Worm (Caenorhabditis elegans): ENCODE measurements around the gene C48B4.8.
A peak's percentile ranks its signal among the peaks of the same experiment; 100 is the strongest.

The C48B4.8 gene

ce11 chrIII:9597044-9597443 is 36.0 kb upstream of the C48B4.8 start, which contains the start of gene C48B4.12:
Gene C48B4.12 (plus strand): TSS chrIII:9597344.
- no peak for TF ChIP-seq B0336.3 (GFP tag; IDR thresholded peaks at IDR 0.05)
- TF ChIP-seq tbx-9 (tag; optimal IDR thresholded peaks at IDR 0.05; ENCODE audit: borderline replicate concordance) = no peak
- TF ChIP-seq hmg-20 (GFP tag; IDR thresholded peaks at IDR 0.05) = no peak
- no peak for TF ChIP-seq snpc-1.3 (tag; optimal IDR thresholded peaks at IDR 0.05; ENCODE audit: insufficient read depth)

ce11 chrIII:9595563-9595962 is 34.5 kb upstream of the C48B4.8 start, which contains the start of gene rom-2:
Gene rom-2 (minus strand): TSS chrIII:9595663.
- TF ChIP-seq ceh-91 (GFP tag; IDR thresholded peaks at IDR 0.05) (no peak), mcd-1 (GFP tag; IDR thresholded peaks at IDR 0.05) (no peak), rec-8 (tag; optimal IDR thresholded peaks at IDR 0.05) (no peak), Y79H2A.3 (GFP tag; conservative IDR thresholded peaks at IDR 0.05) (no peak), nhr-27 (tag; optimal IDR thresholded peaks at IDR 0.05) (no peak)

DNA sequence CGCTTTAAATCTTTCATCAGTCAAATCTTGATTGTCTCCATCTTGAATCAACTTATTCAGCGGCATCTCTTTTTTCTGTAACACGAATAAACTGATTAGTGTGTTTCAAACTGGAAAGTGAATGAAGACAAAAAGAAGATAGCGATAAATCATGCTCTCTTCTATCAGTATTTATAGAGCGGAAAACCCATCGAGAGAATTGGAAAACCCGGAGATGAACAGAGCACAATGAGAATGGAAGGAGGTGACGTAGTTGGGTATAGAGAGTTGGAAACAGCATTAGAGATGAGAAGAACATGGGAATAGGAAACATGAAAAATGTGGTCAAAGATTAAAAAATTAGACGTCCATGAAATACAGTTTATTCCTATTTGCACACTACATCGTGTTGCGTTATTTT is 31.1 kb upstream of the C48B4.8 start, which contains the start of gene acox-1.5:
acox-1.5 (minus strand) TSS at position 75 of the 400 bp plus-strand sequence.
- peak; percentile 78 for TF ChIP-seq nhr-80 (tag; optimal IDR thresholded peaks at IDR 0.05)
- TF ChIP-seq K12H6.12 (tag; optimal IDR thresholded peaks at IDR 0.05) = no peak

- TF ChIP-seq athp-1 (tag; optimal IDR thresholded peaks at IDR 0.05) (no peak), chd-7 (tag; optimal IDR thresholded peaks at IDR 0.05) (no peak), F57C9.4 (tag; optimal IDR thresholded peaks at IDR 0.05) (no peak), ets-4 (GFP tag; optimal IDR thresholded peaks at IDR 0.05) (peak; percentile 24), cebp-1 (GFP tag; IDR thresholded peaks at IDR 0.05) (no peak), cebp-1 (tag; optimal IDR thresholded peaks at IDR 0.05) (peak; percentile 54), nhr-80 (tag; optimal IDR thresholded peaks at IDR 0.05) (peak; percentile 80)
Observed at ce11 chrIII:9590212-9590611, 29.2 kb upstream of the C48B4.8 start.

DNA sequence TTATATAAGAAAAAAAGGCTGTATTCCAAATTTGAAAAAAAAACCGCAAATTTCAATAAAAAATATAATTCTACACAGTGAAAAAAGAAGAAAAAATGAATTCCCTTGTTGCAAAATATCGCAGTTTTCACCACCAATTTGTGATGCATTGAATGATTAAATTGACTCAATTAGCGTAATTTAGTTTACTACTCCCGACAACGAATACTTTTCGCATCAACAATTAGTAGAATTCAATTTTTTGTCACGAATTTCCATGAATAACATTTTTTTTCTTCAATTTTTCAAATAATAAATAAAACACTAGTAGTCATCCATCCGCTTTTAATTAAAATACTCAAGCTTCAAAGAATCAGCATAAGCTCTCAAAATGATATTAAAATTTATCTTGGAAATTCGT is 24.3 kb upstream of the C48B4.8 start:
- TF ChIP-seq athp-1 (tag; optimal IDR thresholded peaks at IDR 0.05) (no peak), snpc-3.4 (tag; optimal IDR thresholded peaks at IDR 0.05) (no peak), K11D2.4 (GFP tag; IDR thresholded peaks at IDR 0.05) (no peak), F33H1.4 (GFP tag; IDR thresholded peaks at IDR 0.05) (no peak), dox-1 (GFP tag; IDR thresholded peaks at IDR 0.05) (no peak), zfh-2 (GFP tag; conservative IDR thresholded peaks at IDR 0.05) (no peak), attf-3 (GFP tag; conservative IDR thresholded peaks at IDR 0.05) (no peak)

ce11 chrIII:9583224-9583623 is 22.2 kb upstream of the C48B4.8 start:
- TF ChIP-seq Y79H2A.3 (GFP tag; conservative IDR thresholded peaks at IDR 0.05) (no peak), zfh-2 (GFP tag; conservative IDR thresholded peaks at IDR 0.05) (no peak), nfyb-1 (GFP tag; IDR thresholded peaks at IDR 0.05) (no peak), F22D6.2 (tag; optimal IDR thresholded peaks at IDR 0.05) (no peak), lag-1 (GFP tag; IDR thresholded peaks at IDR 0.05) (no peak), F52B5.7 (tag; optimal IDR thresholded peaks at IDR 0.05) (no peak), T07F8.4 (tag; optimal IDR thresholded peaks at IDR 0.05) (no peak), die-1 (tag; optimal IDR thresholded peaks at IDR 0.05) (no peak), F57A8.1 (GFP tag; optimal IDR thresholded peaks at IDR 0.05) (no peak), mes-4 (tag; optimal IDR thresholded peaks at IDR 0.05) (no peak), egrh-3 (GFP tag; IDR thresholded peaks at IDR 0.05) (no peak), him-1 (tag; optimal IDR thresholded peaks at IDR 0.05) (no peak)
